Fruit fly (Drosophila melanogaster) whole organism, wandering third instar larva: Measurements from ENCODE around the gene CG43095.

ENCODE experiments used
- Abd-B ChIP-seq: fragments of >200 bp; optimal IDR thresholded peaks from 2 replicates; lab custom pipeline; 2017; ENCODE audit warnings: missing biosample characterization, missing genetic modification characterization
- CG32264 ChIP-seq: fragments of 200-800 bp; sonication (Bioruptor generic); optimal IDR thresholded peaks from 2 replicates; lab custom pipeline; 2016; ENCODE audit warnings: missing biosample characterization, missing genetic modification characterization
- CG9705 ChIP-seq: fragments of 200-800 bp; sonication (Bioruptor generic); optimal IDR thresholded peaks from 2 replicates; lab custom pipeline; 2018; ENCODE audit warnings: missing biosample characterization, mild to moderate bottlenecking, missing genetic modification characterization
- CrebA ChIP-seq: fragments of 200-800 bp; sonication (Bioruptor generic); optimal IDR thresholded peaks from 2 replicates; lab custom pipeline; 2016; ENCODE audit warnings: missing biosample characterization, mild to moderate bottlenecking, missing genetic modification characterization, borderline replicate concordance
- Dfd ChIP-seq: fragments of >200 bp; optimal IDR thresholded peaks from 2 replicates; lab custom pipeline; 2017; ENCODE audit warnings: missing biosample characterization, missing genetic modification characterization
- Dif ChIP-seq: fragments of 200-275, 200-300 bp; sonication (Bioruptor generic); optimal IDR thresholded peaks from 2 replicates; lab custom pipeline; 2018; ENCODE audit warnings: missing biosample characterization, missing genetic modification characterization; ENCODE audit not compliant: partially characterized antibody
- GATAd ChIP-seq: sonication (Bioruptor generic); optimal IDR thresholded peaks from 2 replicates; lab custom pipeline; 2016; ENCODE audit warnings: missing biosample characterization, missing genetic modification characterization
- HLH106 ChIP-seq: fragments of 200-800 bp; optimal IDR thresholded peaks from 3 replicates; lab custom pipeline; 2019; ENCODE audit warnings: missing biosample characterization, mild to moderate bottlenecking, missing genetic modification characterization, moderate library complexity
- Hnf4 ChIP-seq: fragments of 200-800 bp; sonication (Bioruptor generic); optimal IDR thresholded peaks from 2 replicates; lab custom pipeline; 2016; ENCODE audit warnings: missing biosample characterization, mild to moderate bottlenecking, missing genetic modification characterization
- Hr78 ChIP-seq: fragments of >200 bp; optimal IDR thresholded peaks from 2 replicates; lab custom pipeline; 2017; ENCODE audit warnings: missing biosample characterization, missing genetic modification characterization
- Hr83 ChIP-seq: fragments of 200-300 bp; sonication (Bioruptor generic); optimal IDR thresholded peaks from 2 replicates; lab custom pipeline; 2016; ENCODE audit warnings: missing biosample characterization, mild to moderate bottlenecking, missing genetic modification characterization, moderate library complexity; ENCODE audit not compliant: poor library complexity, severe bottlenecking
- Jra ChIP-seq: sonication (Bioruptor generic); optimal IDR thresholded peaks from 2 replicates; lab custom pipeline; 2016; ENCODE audit warnings: missing biosample characterization, missing genetic modification characterization
- Mio ChIP-seq: sonication (Bioruptor generic); optimal IDR thresholded peaks from 2 replicates; lab custom pipeline; 2016; ENCODE audit warnings: missing biosample characterization, missing genetic modification characterization
- Myc ChIP-seq: fragments of >200 bp; optimal IDR thresholded peaks from 2 replicates; lab custom pipeline; 2017
- N ChIP-seq: fragments of >200 bp; optimal IDR thresholded peaks from 2 replicates; lab custom pipeline; 2018; ENCODE audit warnings: missing biosample characterization, missing external identifiers, missing genetic modification characterization
- OdsH ChIP-seq: fragments of 200-800 bp; sonication (Bioruptor generic); optimal IDR thresholded peaks from 2 replicates; lab custom pipeline; 2016; ENCODE audit warnings: missing biosample characterization, mild to moderate bottlenecking, missing genetic modification characterization
- Rel ChIP-seq, 2 experiments: fragments of 200-800 bp; sonication (Bioruptor generic) in 1 of 2; optimal IDR thresholded peaks; 2 replicates in 1 of 2; 3 replicates in 1 of 2; lab custom pipeline; 2016 to 2019; ENCODE audit warnings: mild to moderate bottlenecking in 2 of 2, missing biosample characterization in 2 of 2, missing genetic modification characterization in 2 of 2, moderate library complexity in 1 of 2
- Sp1 ChIP-seq: fragments of 200-800 bp; sonication (Bioruptor generic); optimal IDR thresholded peaks from 3 replicates; lab custom pipeline; 2019; ENCODE audit warnings: missing biosample characterization, mild to moderate bottlenecking, missing genetic modification characterization, moderate library complexity
- Vsx2 ChIP-seq: fragments of 200-300, 225-300 bp; sonication (Bioruptor generic); optimal IDR thresholded peaks from 2 replicates; lab custom pipeline; 2018; ENCODE audit warnings: missing biosample characterization, missing genetic modification characterization; ENCODE audit not compliant: partially characterized antibody
- br ChIP-seq: fragments of 200-800 bp; sonication (Bioruptor generic); optimal IDR thresholded peaks from 2 replicates; lab custom pipeline; 2016; ENCODE audit warnings: missing biosample characterization, missing genetic modification characterization
- brk ChIP-seq: fragments of 200-800 bp; sonication (Bioruptor generic); optimal IDR thresholded peaks from 2 replicates; lab custom pipeline; 2016; ENCODE audit warnings: missing biosample characterization, mild to moderate bottlenecking, missing genetic modification characterization
- dl ChIP-seq, 2 experiments: fragments of 175-275, 200-275 bp in 1 of 2; fragments of 200-275 bp in 1 of 2; sonication (Bioruptor generic); optimal IDR thresholded peaks; lab custom pipeline; 2018; ENCODE audit warnings: mild to moderate bottlenecking in 2 of 2, missing biosample characterization in 2 of 2, missing genetic modification characterization in 2 of 2, moderate library complexity in 2 of 2; ENCODE audit not compliant: partially characterized antibody in 2 of 2, insufficient read depth in 1 of 2
- dmrt93B ChIP-seq: fragments of 200-800 bp; sonication (Bioruptor generic); optimal IDR thresholded peaks from 2 replicates; lab custom pipeline; 2018; ENCODE audit warnings: missing biosample characterization, mild to moderate bottlenecking, missing genetic modification characterization
- dsf ChIP-seq: sonication (Bioruptor generic); optimal IDR thresholded peaks from 2 replicates; lab custom pipeline; 2016; ENCODE audit warnings: missing biosample characterization, missing genetic modification characterization, borderline replicate concordance
- ey ChIP-seq: fragments of 200-800 bp; sonication (Bioruptor generic); optimal IDR thresholded peaks from 2 replicates; lab custom pipeline; 2016; ENCODE audit warnings: missing biosample characterization, missing genetic modification characterization
- foxo ChIP-seq, 2 experiments: fragments of 200-800 bp; sonication (Bioruptor generic); optimal IDR thresholded peaks; 2 replicates in 1 of 2; 3 replicates in 1 of 2; lab custom pipeline; 2016 to 2017; ENCODE audit warnings: missing biosample characterization in 2 of 2, missing genetic modification characterization in 2 of 2
- fru ChIP-seq: fragments of 200-800 bp; sonication (Bioruptor generic); optimal IDR thresholded peaks from 3 replicates; lab custom pipeline; 2016; ENCODE audit warnings: missing biosample characterization, mild to moderate bottlenecking, missing genetic modification characterization
- h ChIP-seq: fragments of 200-800 bp; sonication (Bioruptor generic); optimal IDR thresholded peaks from 3 replicates; lab custom pipeline; 2016; ENCODE audit warnings: missing biosample characterization, mild to moderate bottlenecking, missing genetic modification characterization
- jim ChIP-seq: fragments of 175-275, 200-325 bp; sonication (Bioruptor generic); optimal IDR thresholded peaks from 2 replicates; lab custom pipeline; 2016; ENCODE audit warnings: missing biosample characterization, mild to moderate bottlenecking, missing genetic modification characterization
- lola ChIP-seq: fragments of >200 bp; optimal IDR thresholded peaks from 2 replicates; lab custom pipeline; 2017; ENCODE audit warnings: missing biosample characterization, missing genetic modification characterization
- pan ChIP-seq: fragments of >200 bp; optimal IDR thresholded peaks from 2 replicates; lab custom pipeline; 2017
- psq ChIP-seq: fragments of 200-800 bp; sonication (Bioruptor generic); optimal IDR thresholded peaks from 3 replicates; lab custom pipeline; 2017; ENCODE audit warnings: missing biosample characterization, mild to moderate bottlenecking, missing genetic modification characterization, moderate library complexity
- rgr ChIP-seq: fragments of 200-800 bp; sonication (Bioruptor generic); optimal IDR thresholded peaks from 3 replicates; lab custom pipeline; 2016; ENCODE audit warnings: missing biosample characterization, mild to moderate bottlenecking, missing genetic modification characterization
- sage ChIP-seq: fragments of 200-800 bp; sonication (Bioruptor generic); optimal IDR thresholded peaks from 2 replicates; lab custom pipeline; 2016; ENCODE audit warnings: missing biosample characterization, mild to moderate bottlenecking, missing genetic modification characterization
- sv ChIP-seq: fragments of 200-800 bp; sonication (Bioruptor generic); optimal IDR thresholded peaks from 3 replicates; lab custom pipeline; 2016; ENCODE audit warnings: missing biosample characterization, missing genetic modification characterization
- tai ChIP-seq: sonication (Bioruptor generic); optimal IDR thresholded peaks from 2 replicates; lab custom pipeline; 2016; ENCODE audit warnings: missing biosample characterization, missing genetic modification characterization
- usp ChIP-seq: fragments of >200 bp; optimal IDR thresholded peaks from 2 replicates; lab custom pipeline; 2017; ENCODE audit warnings: missing biosample characterization, missing genetic modification characterization
- woc ChIP-seq: sonication (Bioruptor generic); optimal IDR thresholded peaks from 2 replicates; lab custom pipeline; 2016; ENCODE audit warnings: missing biosample characterization, mild to moderate bottlenecking, missing genetic modification characterization

CG43095 gene

DNA sequence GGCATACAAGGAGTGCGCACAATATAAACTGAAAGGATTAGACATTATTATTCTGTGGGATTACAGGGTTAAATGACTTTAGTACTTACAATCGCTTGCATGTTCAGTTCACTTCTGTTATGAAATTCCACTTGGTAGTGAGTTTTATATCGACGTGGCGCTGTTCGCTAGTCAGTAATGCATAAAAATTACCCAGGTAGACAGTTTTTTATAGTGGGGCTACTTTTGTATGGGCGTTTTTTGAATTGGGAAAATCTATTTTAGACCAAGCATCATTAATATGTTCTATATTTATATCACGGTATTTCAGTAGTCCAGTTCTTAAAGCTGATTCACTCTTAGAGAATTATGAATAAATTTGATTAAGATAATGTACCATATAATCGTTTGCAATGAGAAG is at the start of gene CG43095:
Gene CG43095 (minus strand): TSS at position 101 of the 400 bp plus-strand sequence.
- no peak for TF ChIP-seq tai (GFP tag; lab: Kevin White, UChicago)
- no peak for TF ChIP-seq Jra (GFP tag; lab: Kevin White, UChicago)
- no peak for TF ChIP-seq pan (lab: Kevin White, UChicago)
- TF ChIP-seq Rel (GFP tag; optimal IDR thresholded peaks at IDR 0.05; lab: Kevin White, UChicago): no peak
- TF ChIP-seq Rel (tag; optimal IDR thresholded peaks at IDR 0.05; lab: Kevin White, UChicago): no peak
- TF ChIP-seq dmrt93B (GFP tag; lab: Kevin White, UChicago): no peak
- no peak for TF ChIP-seq GATAd (GFP tag; lab: Kevin White, UChicago)
- no peak for TF ChIP-seq Sp1
- TF ChIP-seq CG32264 (GFP tag; lab: Kevin White, UChicago): no peak
- no peak for TF ChIP-seq brk (GFP tag; lab: Kevin White, UChicago)
- TF ChIP-seq foxo (GFP tag; optimal IDR thresholded peaks at IDR 0.05; lab: Kevin White, UChicago): no peak

DNA sequence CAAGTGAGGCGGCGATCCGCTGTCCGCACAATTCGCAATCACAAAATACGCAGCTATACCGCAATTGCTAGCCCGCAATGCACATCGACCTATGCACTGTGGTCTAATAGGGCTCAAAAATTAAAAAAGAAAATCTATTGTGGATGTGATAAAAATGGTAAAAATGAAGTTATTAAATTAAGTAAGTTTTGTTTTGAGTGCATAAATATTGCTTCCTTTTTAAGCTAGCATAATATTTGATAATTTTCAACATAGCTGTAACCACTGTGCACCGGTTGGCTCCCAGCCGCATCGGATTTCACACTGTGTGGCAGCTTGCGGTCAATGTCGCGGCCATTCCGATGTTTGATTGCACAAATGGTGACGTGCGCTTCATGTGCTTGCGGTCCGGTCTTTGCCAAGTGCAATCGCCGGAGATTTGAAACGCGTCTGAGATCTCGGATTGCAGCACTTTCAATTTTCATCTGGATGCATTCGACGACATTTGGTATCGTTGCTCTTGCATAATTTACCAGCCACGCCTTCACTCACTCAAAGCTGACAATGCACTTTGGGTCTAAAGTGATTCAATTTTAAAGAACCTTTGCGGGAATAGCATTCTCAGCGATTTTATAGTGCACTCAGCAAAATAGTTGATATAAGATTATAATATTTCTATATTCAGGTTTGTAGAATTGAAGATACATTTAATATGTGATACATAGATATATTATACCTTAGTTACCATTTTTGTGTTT is 45.0 kb upstream of the CG43095 start:
- TF ChIP-seq Myc (lab: Kevin White, UChicago) (no peak), Rel (GFP tag; optimal IDR thresholded peaks at IDR 0.05; lab: Kevin White, UChicago) (no peak), Rel (tag; optimal IDR thresholded peaks at IDR 0.05; lab: Kevin White, UChicago) (no peak), lola (GFP tag; lab: Kevin White, UChicago) (no peak), h (GFP tag; lab: Kevin White, UChicago) (peak; percentile 10), sage (GFP tag; lab: Kevin White, UChicago) (no peak), Vsx2 (GFP tag; lab: Kevin White, UChicago) (no peak), dl (GFP tag; optimal IDR thresholded peaks at IDR 0.05; lab: Kevin White, UChicago; ENCODE audit: insufficient read depth in 1 of 2, partially characterized antibody in 2 of 2) (no peak), psq (GFP tag; lab: Kevin White, UChicago) (no peak), CrebA (GFP tag; lab: Kevin White, UChicago) (no peak), fru (GFP tag; lab: Kevin White, UChicago) (peak; percentile 1), sv (GFP tag; lab: Kevin White, UChicago) (no peak), br (GFP tag; lab: Kevin White, UChicago) (no peak), Hr83 (no peak), Dfd (GFP tag; lab: Kevin White, UChicago) (no peak), N (GFP tag; lab: Kevin White, UChicago) (no peak), brk (GFP tag; lab: Kevin White, UChicago) (no peak), HLH106 (tag; lab: Kevin White, UChicago) (peak; percentile 18), CG9705 (no peak), Hr78 (GFP tag; lab: Kevin White, UChicago) (no peak), dmrt93B (GFP tag; lab: Kevin White, UChicago) (no peak), dsf (no peak), Dif (GFP tag; lab: Kevin White, UChicago) (no peak), Jra (GFP tag; lab: Kevin White, UChicago) (no peak), jim (GFP tag; lab: Kevin White, UChicago) (no peak), Mio (GFP tag; lab: Kevin White, UChicago) (no peak), rgr (GFP tag; lab: Kevin White, UChicago) (peak; percentile 21), tai (GFP tag; lab: Kevin White, UChicago) (no peak), OdsH (GFP tag; lab: Kevin White, UChicago) (no peak), ey (GFP tag; lab: Kevin White, UChicago) (no peak), CG32264 (GFP tag; lab: Kevin White, UChicago) (no peak), foxo (GFP tag; optimal IDR thresholded peaks at IDR 0.05; lab: Kevin White, UChicago) (peak in 1 of 2 experiments; percentile 20), Sp1 (no peak), woc (GFP tag; lab: Kevin White, UChicago) (no peak), pan (lab: Kevin White, UChicago) (no peak), Abd-B (no peak), Hnf4 (GFP tag; lab: Kevin White, UChicago) (no peak), GATAd (GFP tag; lab: Kevin White, UChicago) (no peak), usp (no peak)
